Worm (Caenorhabditis elegans) whole organism, L1 larva: ENCODE data around the gene gly-12.
A peak's percentile ranks its signal among the peaks of the same experiment; 100 is the strongest.

Source experiments
- Y116A8C.19 ChIP-seq: sonication (generic microtip); optimal IDR thresholded peaks from 2 replicates; lab custom pipeline; 2016; ENCODE audit warnings: missing compliant biosample characterization, missing genetic modification characterization, borderline replicate concordance
- aha-1 ChIP-seq: fragments of 150-350 bp; optimal IDR thresholded peaks from 2 replicates; lab custom pipeline; 2014; ENCODE audit warnings: missing biosample characterization, missing genetic modification characterization
- alr-1 ChIP-seq: fragments of 200-800 bp; sonication (Bioruptor generic); optimal IDR thresholded peaks from 2 replicates; lab custom pipeline; 2018; ENCODE audit warnings: borderline replicate concordance, mild to moderate bottlenecking, missing genetic modification characterization, missing compliant biosample characterization
- aly-2 ChIP-seq: fragments of 150-350 bp; optimal IDR thresholded peaks from 2 replicates; lab custom pipeline; 2014; ENCODE audit warnings: missing biosample characterization, missing genetic modification characterization
- ama-1 ChIP-seq: fragments of 150-350 bp; optimal IDR thresholded peaks from 2 replicates; lab custom pipeline; 2014
- blmp-1 ChIP-seq: fragments of 150-350 bp; optimal IDR thresholded peaks from 2 replicates; lab custom pipeline; 2014; ENCODE audit warnings: missing biosample characterization, missing genetic modification characterization
- ceh-63 ChIP-seq: fragments of 200-800 bp; sonication (Bioruptor generic); optimal IDR thresholded peaks from 2 replicates; lab custom pipeline; 2018; ENCODE audit warnings: mild to moderate bottlenecking, missing genetic modification characterization, missing compliant biosample characterization
- ceh-8 ChIP-seq: fragments of 200-800 bp; sonication (Bioruptor generic); optimal IDR thresholded peaks from 2 replicates; lab custom pipeline; 2018; ENCODE audit warnings: mild to moderate bottlenecking, missing genetic modification characterization, moderate library complexity, missing compliant biosample characterization
- dpl-1 ChIP-seq, 3 experiments: fragments of 150-350 bp in 2 of 3; sonication (generic microtip) in 1 of 3; optimal IDR thresholded peaks; 2 replicates each; lab custom pipeline; 2014 to 2017; ENCODE audit warnings: missing biosample characterization in 3 of 3, missing genetic modification characterization in 3 of 3, missing genetic modification reagents in 3 of 3
- dsc-1 ChIP-seq: sonication (generic microtip); optimal IDR thresholded peaks from 2 replicates; lab custom pipeline; 2016; ENCODE audit warnings: mild to moderate bottlenecking, missing genetic modification characterization, missing compliant biosample characterization
- efl-1 ChIP-seq, 4 experiments: fragments of 150-350 bp; optimal IDR thresholded peaks in 3 of 4; peaks in 1 of 4; 1 replicate in 1 of 4; 2 replicates in 3 of 4; lab custom pipeline; 2014; ENCODE audit warnings: missing biosample characterization in 2 of 4, missing genetic modification characterization in 2 of 4, missing genetic modification reagents in 2 of 4
- efl-3 ChIP-seq: fragments of 200-800 bp; sonication (Bioruptor generic); optimal IDR thresholded peaks from 2 replicates; lab custom pipeline; 2018; ENCODE audit warnings: mild to moderate bottlenecking, missing genetic modification characterization, missing compliant biosample characterization
- egl-13 ChIP-seq: sonication (generic microtip); optimal IDR thresholded peaks from 2 replicates; lab custom pipeline; 2016; ENCODE audit warnings: missing genotype, missing genetic modification reagents, missing genetic modification characterization, missing compliant biosample characterization
- egl-27 ChIP-seq, 2 experiments: fragments of 150-350 bp in 1 of 2; sonication (generic microtip); optimal IDR thresholded peaks; 3 replicates each; lab custom pipeline; 2017 to 2018; ENCODE audit warnings: missing biosample characterization in 2 of 2, missing genetic modification characterization in 2 of 2, missing genetic modification reagents in 2 of 2
- fkh-4 ChIP-seq: sonication (generic microtip); optimal IDR thresholded peaks from 2 replicates; lab custom pipeline; 2016; ENCODE audit warnings: missing compliant biosample characterization, missing genetic modification characterization, borderline replicate concordance
- fos-1 ChIP-seq: fragments of 150-350 bp; optimal IDR thresholded peaks from 2 replicates; lab custom pipeline; 2014; ENCODE audit warnings: missing biosample characterization, missing genetic modification characterization
- grh-1 ChIP-seq: fragments of 200-800 bp; sonication (Bioruptor generic); IDR thresholded peaks from 2 replicates; pipeline ENCODE4 v1.3.6; 2022; ENCODE audit warnings: missing genetic modification reagents, missing genetic modification characterization, missing compliant biosample characterization
- hlh-17 ChIP-seq: fragments of 200-800 bp; sonication (Bioruptor generic); optimal IDR thresholded peaks from 2 replicates; lab custom pipeline; 2018; ENCODE audit warnings: missing genetic modification characterization, mild to moderate bottlenecking, missing compliant biosample characterization, moderate library complexity, borderline replicate concordance
- hlh-4 ChIP-seq: sonication (generic microtip); optimal IDR thresholded peaks from 2 replicates; lab custom pipeline; 2016; ENCODE audit warnings: mild to moderate bottlenecking, missing genetic modification characterization, missing compliant biosample characterization
- irx-1 ChIP-seq: sonication (generic microtip); optimal IDR thresholded peaks from 2 replicates; lab custom pipeline; 2016; ENCODE audit warnings: missing genetic modification characterization, missing compliant biosample characterization
- jun-1 ChIP-seq: fragments of 150-350 bp; optimal IDR thresholded peaks from 2 replicates; lab custom pipeline; 2014; ENCODE audit warnings: missing biosample characterization, missing genetic modification reagents, missing genetic modification characterization
- lin-14 ChIP-seq: fragments of 200-800 bp; sonication (Bioruptor generic); optimal IDR thresholded peaks from 2 replicates; lab custom pipeline; 2018; ENCODE audit warnings: mild to moderate bottlenecking, missing genetic modification characterization, moderate library complexity, missing compliant biosample characterization
- lin-15B ChIP-seq: fragments of 150-350 bp; sonication (generic microtip); optimal IDR thresholded peaks from 3 replicates; lab custom pipeline; 2014; ENCODE audit warnings: missing biosample characterization, missing genetic modification characterization
- lin-35 ChIP-seq, 2 experiments: fragments of 150-350 bp; optimal IDR thresholded peaks; 2 replicates each; lab custom pipeline; 2014; ENCODE audit warnings: missing biosample characterization in 2 of 2, missing genetic modification characterization in 2 of 2, missing genetic modification reagents in 2 of 2
- lin-39 ChIP-seq: fragments of 150-350 bp; optimal IDR thresholded peaks from 2 replicates; lab custom pipeline; 2014; ENCODE audit warnings: missing biosample characterization, missing genetic modification reagents, missing genetic modification characterization
- lir-3 ChIP-seq: sonication (generic microtip); optimal IDR thresholded peaks from 2 replicates; lab custom pipeline; 2016; ENCODE audit warnings: mild to moderate bottlenecking, missing genetic modification characterization, moderate library complexity, missing compliant biosample characterization; ENCODE audit not compliant: poor library complexity
- lsy-2 ChIP-seq, 2 experiments: fragments of 150-350 bp; optimal IDR thresholded peaks; 2 replicates each; lab custom pipeline; 2014; ENCODE audit warnings: missing biosample characterization in 2 of 2, missing genetic modification characterization in 2 of 2
- mdl-1 ChIP-seq, 2 experiments: fragments of 150-350 bp; optimal IDR thresholded peaks; 2 replicates each; lab custom pipeline; 2014 to 2017; ENCODE audit warnings: missing biosample characterization in 2 of 2, missing genetic modification characterization in 2 of 2, inconsistent platforms in 1 of 2
- mef-2 ChIP-seq: fragments of 150-350 bp; optimal IDR thresholded peaks from 2 replicates; lab custom pipeline; 2014; ENCODE audit warnings: missing biosample characterization, missing genetic modification characterization
- mep-1 ChIP-seq: fragments of 150-350 bp; optimal IDR thresholded peaks from 2 replicates; lab custom pipeline; 2014; ENCODE audit warnings: missing biosample characterization, missing genetic modification characterization
- nhr-11 ChIP-seq: fragments of 150-350 bp; optimal IDR thresholded peaks from 2 replicates; lab custom pipeline; 2014; ENCODE audit warnings: missing biosample characterization, missing genetic modification characterization
- nhr-12 ChIP-seq: sonication (generic microtip); optimal IDR thresholded peaks from 2 replicates; lab custom pipeline; 2017; ENCODE audit warnings: missing biosample characterization, missing genetic modification characterization
- nhr-20 ChIP-seq: sonication (generic microtip); optimal IDR thresholded peaks from 2 replicates; lab custom pipeline; 2016; ENCODE audit warnings: mild to moderate bottlenecking, missing genetic modification characterization, missing compliant biosample characterization
- nhr-237 ChIP-seq: fragments of 150-350 bp; optimal IDR thresholded peaks from 2 replicates; lab custom pipeline; 2014; ENCODE audit warnings: missing biosample characterization, missing genetic modification characterization
- nhr-28 ChIP-seq: fragments of 150-350 bp; optimal IDR thresholded peaks from 2 replicates; lab custom pipeline; 2014; ENCODE audit warnings: missing biosample characterization, missing genetic modification characterization
- nhr-47 ChIP-seq: sonication (generic microtip); optimal IDR thresholded peaks from 2 replicates; lab custom pipeline; 2016; ENCODE audit warnings: mild to moderate bottlenecking, missing genetic modification characterization, moderate library complexity, missing compliant biosample characterization
- nhr-77 ChIP-seq: fragments of 150-350 bp; optimal IDR thresholded peaks from 2 replicates; lab custom pipeline; 2014; ENCODE audit warnings: missing biosample characterization, missing genetic modification characterization
- nhr-85 ChIP-seq: sonication (generic microtip); peaks from one replicate; lab custom pipeline; 2016; ENCODE audit warnings: missing genetic modification characterization, inconsistent platforms, missing compliant biosample characterization
- nhr-90 ChIP-seq: sonication (generic microtip); optimal IDR thresholded peaks from 2 replicates; lab custom pipeline; 2016; ENCODE audit warnings: mild to moderate bottlenecking, missing genetic modification characterization, missing compliant biosample characterization; ENCODE audit not compliant: poor library complexity
- pqm-1 ChIP-seq: sonication (generic microtip); optimal IDR thresholded peaks from 3 replicates; lab custom pipeline; 2017; ENCODE audit warnings: missing biosample characterization, missing genetic modification characterization
- rnt-1 ChIP-seq: sonication (generic microtip); optimal IDR thresholded peaks from 2 replicates; lab custom pipeline; 2016; ENCODE audit warnings: mild to moderate bottlenecking, missing genetic modification characterization, moderate library complexity, missing compliant biosample characterization
- skn-1 ChIP-seq: fragments of 150-350 bp; optimal IDR thresholded peaks from 2 replicates; lab custom pipeline; 2014; ENCODE audit warnings: missing biosample characterization, missing genetic modification characterization
- snu-23 ChIP-seq: sonication (generic microtip); optimal IDR thresholded peaks from 2 replicates; lab custom pipeline; 2016; ENCODE audit warnings: missing genetic modification characterization, missing compliant biosample characterization
- sox-4 ChIP-seq: sonication (generic microtip); optimal IDR thresholded peaks from 2 replicates; lab custom pipeline; 2016; ENCODE audit warnings: missing genetic modification characterization, missing compliant biosample characterization
- sptf-1 ChIP-seq: fragments of 150-350 bp; optimal IDR thresholded peaks from 2 replicates; lab custom pipeline; 2014; ENCODE audit warnings: missing biosample characterization, missing genetic modification characterization
- sup-37 ChIP-seq: fragments of 200-800 bp; sonication (Bioruptor generic); optimal IDR thresholded peaks from 2 replicates; lab custom pipeline; 2018; ENCODE audit warnings: mild to moderate bottlenecking, missing genetic modification characterization, missing compliant biosample characterization
- tbx-2 ChIP-seq: sonication (generic microtip); optimal IDR thresholded peaks from 2 replicates; lab custom pipeline; 2016; ENCODE audit warnings: missing genetic modification characterization, missing compliant biosample characterization
- tlp-1 ChIP-seq: fragments of 150-350 bp; optimal IDR thresholded peaks from 2 replicates; lab custom pipeline; 2014; ENCODE audit warnings: missing biosample characterization, missing genetic modification characterization
- unc-62 ChIP-seq: fragments of 150-350 bp; optimal IDR thresholded peaks from 2 replicates; lab custom pipeline; 2014; ENCODE audit warnings: missing biosample characterization, missing genetic modification reagents, missing genetic modification characterization
- unc-98 ChIP-seq: fragments of 200-800 bp; sonication (Bioruptor generic); IDR thresholded peaks from 2 replicates; pipeline ENCODE4 v1.3.6; 2022; ENCODE audit warnings: missing genetic modification characterization, missing compliant biosample characterization
- vab-15 ChIP-seq: sonication (generic microtip); optimal IDR thresholded peaks from 2 replicates; lab custom pipeline; 2017; ENCODE audit warnings: missing genotype, mild to moderate bottlenecking, missing genetic modification characterization, missing compliant biosample characterization
- xbp-1 ChIP-seq: sonication (generic microtip); optimal IDR thresholded peaks from 2 replicates; lab custom pipeline; 2016; ENCODE audit warnings: missing genetic modification characterization, missing compliant biosample characterization
- zip-4 ChIP-seq: fragments of 200-800 bp; sonication (Bioruptor generic); optimal IDR thresholded peaks from 2 replicates; lab custom pipeline; 2018; ENCODE audit warnings: mild to moderate bottlenecking, missing genetic modification characterization, moderate library complexity, missing compliant biosample characterization
- ztf-4 ChIP-seq: fragments of 150-350 bp; optimal IDR thresholded peaks from 2 replicates; lab custom pipeline; 2014; ENCODE audit warnings: missing biosample characterization, missing genetic modification characterization

gly-12 gene

DNA sequence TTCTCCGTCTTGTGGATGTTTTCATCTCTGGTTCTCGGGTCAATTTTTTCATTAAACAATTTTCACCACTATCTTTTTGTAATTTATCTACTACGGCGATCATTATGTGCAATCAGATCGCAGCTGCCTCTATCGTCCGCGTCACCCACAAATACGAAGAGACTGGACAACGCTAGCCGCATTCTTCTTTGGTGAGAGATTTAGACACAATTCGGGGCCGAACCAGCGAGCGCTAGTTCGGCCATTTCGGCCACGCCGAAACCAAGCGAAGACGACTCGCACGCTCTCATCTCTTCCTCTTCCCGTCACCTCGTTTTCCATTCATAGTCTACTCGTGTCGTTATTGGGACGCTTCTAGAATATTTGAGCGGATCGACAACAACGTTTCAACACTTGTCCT, at the start of gene gly-12:
Gene gly-12, plus strand, starts transcription at position 117 of the 400 bp plus-strand sequence.
- TF ChIP-seq lin-14 (GFP tag; lab: Kevin White, UChicago) (peak; percentile 84), egl-27 (tag; optimal IDR thresholded peaks at IDR 0.05; lab: Kevin White, UChicago) (no peak), ama-1 (lab: Kevin White, UChicago) (no peak), ztf-4 (tag; lab: Kevin White, UChicago) (no peak), sup-37 (GFP tag; lab: Kevin White, UChicago) (no peak), Y116A8C.19 (tag; lab: Kevin White, UChicago) (no peak), zip-4 (no peak), snu-23 (peak; percentile 53), nhr-85 (tag; lab: Kevin White, UChicago) (no peak), blmp-1 (peak; percentile 66), pqm-1 (tag; lab: Kevin White, UChicago) (no peak), irx-1 (tag; lab: Kevin White, UChicago) (no peak), sptf-1 (tag; lab: Kevin White, UChicago) (no peak), vab-15 (no peak), nhr-12 (no peak), ceh-8 (no peak), xbp-1 (no peak), unc-98 (GFP tag; lab: Robert Waterston, UW) (no peak), jun-1 (tag; lab: Kevin White, UChicago) (no peak), skn-1 (tag; lab: Kevin White, UChicago) (peak; percentile 21), aha-1 (no peak), nhr-237 (tag; lab: Kevin White, UChicago) (no peak), aly-2 (tag; lab: Kevin White, UChicago) (no peak), efl-1 (optimal IDR thresholded peaks at IDR 0.05; lab: Kevin White, UChicago) (no peak), efl-1 (GFP tag; optimal IDR thresholded peaks at IDR 0.05 in 1 of 2; lab: Kevin White, UChicago) (no peak), lin-35 (GFP tag; optimal IDR thresholded peaks at IDR 0.05; lab: Kevin White, UChicago) (peak; percentile 1 to 5), dpl-1 (GFP tag; optimal IDR thresholded peaks at IDR 0.05; lab: Kevin White, UChicago) (peak in 1 of 3 experiments; percentile 5), nhr-28 (no peak), efl-3 (GFP tag; lab: Kevin White, UChicago) (no peak), nhr-11 (tag; lab: Kevin White, UChicago) (no peak), sox-4 (tag; lab: Kevin White, UChicago) (no peak), hlh-4 (tag; lab: Kevin White, UChicago) (no peak), tbx-2 (tag; lab: Kevin White, UChicago) (no peak), rnt-1 (peak; percentile 69), lsy-2 (tag; optimal IDR thresholded peaks at IDR 0.05; lab: Kevin White, UChicago) (peak in 1 of 2 experiments; percentile 18), unc-62 (no peak), mep-1 (tag; lab: Kevin White, UChicago) (peak; percentile 58), nhr-77 (tag; lab: Kevin White, UChicago) (no peak), nhr-20 (tag; lab: Kevin White, UChicago) (peak; percentile 50), ceh-63 (GFP tag; lab: Kevin White, UChicago) (no peak), grh-1 (GFP tag; lab: Robert Waterston, UW) (no peak), lin-15B (tag; lab: Kevin White, UChicago) (no peak), tlp-1 (tag; lab: Kevin White, UChicago) (no peak), alr-1 (tag; lab: Kevin White, UChicago) (no peak), nhr-47 (tag; lab: Kevin White, UChicago) (peak; percentile 13), nhr-90 (tag; lab: Kevin White, UChicago) (no peak), dsc-1 (tag; lab: Kevin White, UChicago) (no peak), lir-3 (no peak), fos-1 (tag; lab: Kevin White, UChicago) (no peak), mef-2 (tag; lab: Kevin White, UChicago) (no peak), fkh-4 (tag; lab: Kevin White, UChicago) (no peak), hlh-17 (GFP tag; lab: Kevin White, UChicago) (no peak), lin-39 (tag; lab: Kevin White, UChicago) (no peak), egl-13 (tag; lab: Kevin White, UChicago) (no peak), mdl-1 (tag; optimal IDR thresholded peaks at IDR 0.05; lab: Kevin White, UChicago) (peak in 1 of 2 experiments; percentile 7)
